Worm (Caenorhabditis elegans): ENCODE measurements around the gene lin-23.

lin-23 gene

ce11 chrII:6419163-6419562 lies 48.1 kb downstream of the lin-23 start:
- TF ChIP-seq K02D7.2 (tag; optimal IDR thresholded peaks at IDR 0.05) (no peak), hlh-15 (tag; optimal IDR thresholded peaks at IDR 0.05) (no peak), ceh-6 (GFP tag; optimal IDR thresholded peaks at IDR 0.05) (no peak), T23F11.4 (GFP tag; optimal IDR thresholded peaks at IDR 0.05) (no peak), ahr-1 (tag; optimal IDR thresholded peaks at IDR 0.05) (no peak), ceh-45 (GFP tag; IDR thresholded peaks at IDR 0.05) (no peak), ceh-18 (tag; optimal IDR thresholded peaks at IDR 0.05) (no peak), madf-2 (tag; optimal IDR thresholded peaks at IDR 0.05) (no peak), pros-1 (tag; optimal IDR thresholded peaks at IDR 0.05) (no peak), elt-4 (tag; optimal IDR thresholded peaks at IDR 0.05) (no peak), ceh-24 (tag; optimal IDR thresholded peaks at IDR 0.05) (no peak), ets-4 (tag; optimal IDR thresholded peaks at IDR 0.05) (no peak), che-1 (tag; optimal IDR thresholded peaks at IDR 0.05) (no peak), lin-11 (tag; optimal IDR thresholded peaks at IDR 0.05) (no peak), gmeb-2 (tag; optimal IDR thresholded peaks at IDR 0.05) (no peak)

ce11 chrII:6422812-6423211 lies 51.7 kb downstream of the lin-23 start, which contains the start of gene K03H9.3:
Gene K03H9.3 (plus strand): TSS chrII:6423112.
- TF ChIP-seq pat-9 (tag; optimal IDR thresholded peaks at IDR 0.05) (no peak), ceh-31 (tag; optimal IDR thresholded peaks at IDR 0.05) (no peak)

Data from whole organism, late embryonic.